Fruit fly (Drosophila melanogaster) Kc167 (cell line): ENCODE results near the gene Rab9Fa.

ENCODE experiments used
- Myc ChIP-seq: fragments of >200 bp; optimal IDR thresholded peaks from 2 replicates; lab custom pipeline; 2017; ENCODE audit warnings: missing external identifiers
- Sin3A ChIP-seq: fragments of >200 bp; optimal IDR thresholded peaks from 2 replicates; lab custom pipeline; 2018; ENCODE audit warnings: missing external identifiers
- h ChIP-seq: fragments of >200 bp; optimal IDR thresholded peaks from 3 replicates; lab custom pipeline; 2018; ENCODE audit warnings: missing external identifiers
- insv ChIP-seq: fragments of >200 bp; optimal IDR thresholded peaks from 3 replicates; lab custom pipeline; 2018; ENCODE audit warnings: missing external identifiers
- psq ChIP-seq: fragments of >200 bp; optimal IDR thresholded peaks from 2 replicates; lab custom pipeline; 2017; ENCODE audit warnings: missing external identifiers
- ttk ChIP-seq: sonication (Bioruptor generic); optimal IDR thresholded peaks from 2 replicates; lab custom pipeline; 2017; ENCODE audit warnings: missing external identifiers

Gene Rab9Fa

DNA sequence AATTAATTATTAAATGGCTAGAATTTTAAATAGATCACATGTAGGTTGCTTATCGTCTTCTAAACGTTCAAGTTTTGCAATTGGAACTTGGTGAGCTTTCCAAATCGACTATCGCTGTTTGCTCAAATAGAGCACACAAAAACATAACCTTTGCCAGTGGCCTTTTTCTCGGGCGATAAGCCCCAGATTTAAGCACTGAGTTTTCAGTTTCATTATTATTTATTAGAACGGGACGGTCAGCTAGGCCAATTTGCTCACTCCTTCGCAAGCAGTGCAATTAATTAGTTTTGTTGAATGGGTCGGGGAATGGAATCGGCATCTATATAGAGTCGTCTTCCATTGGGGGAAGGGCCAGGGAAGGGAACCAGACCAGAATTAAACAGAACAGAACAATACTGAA lies 24.6 kb downstream of the Rab9Fa start:
- no peak for TF ChIP-seq h (lab: Kevin White, UChicago)
- TF ChIP-seq ttk: no peak
- TF ChIP-seq Myc (lab: Kevin White, UChicago): no peak
- TF ChIP-seq psq (lab: Kevin White, UChicago): no peak
- no peak for TF ChIP-seq insv (lab: Kevin White, UChicago)
- no peak for TF ChIP-seq Sin3A

DNA sequence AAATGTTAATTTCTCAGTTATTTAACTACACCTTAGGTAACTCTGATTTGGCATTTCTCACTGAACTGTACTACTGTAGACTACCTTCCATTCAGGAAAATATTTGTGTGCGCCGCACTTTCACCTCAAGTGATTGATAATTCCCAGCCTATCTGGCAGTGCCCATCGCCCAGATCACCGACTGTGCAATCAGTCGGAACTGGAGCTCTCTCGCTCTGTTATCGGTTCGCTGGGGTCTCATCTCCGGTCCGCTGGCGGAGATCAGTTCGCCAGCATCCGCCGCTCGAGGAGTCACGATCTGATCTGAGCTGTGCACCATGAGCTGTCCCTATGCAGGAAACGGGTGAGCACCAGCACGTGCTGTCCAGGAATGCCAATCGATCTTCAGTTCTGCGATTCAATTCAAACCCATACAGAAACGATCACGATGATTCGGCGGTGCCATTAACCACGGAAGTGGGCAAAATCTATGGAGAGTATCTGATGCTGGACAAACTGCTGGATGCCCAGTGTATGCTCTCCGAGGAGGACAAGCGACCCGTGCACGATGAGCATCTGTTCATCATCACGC lies 27.0 kb downstream of the Rab9Fa start, which contains the start of gene v:
Gene v (plus strand): TSS at position 262 of the 571 bp plus-strand sequence.
- no peak for TF ChIP-seq Sin3A
- no peak for TF ChIP-seq Myc (lab: Kevin White, UChicago)
- no peak for TF ChIP-seq h (lab: Kevin White, UChicago)
- no peak for TF ChIP-seq ttk
- no peak for TF ChIP-seq insv (lab: Kevin White, UChicago)
- TF ChIP-seq psq (lab: Kevin White, UChicago): no peak

DNA sequence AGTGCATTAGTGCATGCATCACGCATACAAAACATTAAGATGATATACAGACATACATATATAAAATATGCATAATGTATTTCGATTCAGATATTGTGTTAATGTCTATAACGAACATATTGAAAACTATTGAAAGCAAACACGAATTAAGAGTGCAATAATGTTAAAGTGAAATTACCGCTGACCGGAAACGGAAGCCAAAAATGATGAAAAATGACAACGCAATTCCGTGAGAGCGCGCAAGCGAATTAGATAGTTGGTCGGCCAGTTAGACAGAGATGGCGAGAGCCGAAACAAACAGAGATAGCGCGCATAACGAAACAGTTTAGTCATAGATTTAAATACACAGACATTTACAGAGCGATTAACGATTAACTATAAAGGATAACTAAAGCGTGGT lies 28.7 kb downstream of the Rab9Fa start:
- TF ChIP-seq insv (lab: Kevin White, UChicago) (no peak), Sin3A (no peak), h (lab: Kevin White, UChicago) (no peak), psq (lab: Kevin White, UChicago) (no peak), Myc (lab: Kevin White, UChicago) (no peak)

DNA sequence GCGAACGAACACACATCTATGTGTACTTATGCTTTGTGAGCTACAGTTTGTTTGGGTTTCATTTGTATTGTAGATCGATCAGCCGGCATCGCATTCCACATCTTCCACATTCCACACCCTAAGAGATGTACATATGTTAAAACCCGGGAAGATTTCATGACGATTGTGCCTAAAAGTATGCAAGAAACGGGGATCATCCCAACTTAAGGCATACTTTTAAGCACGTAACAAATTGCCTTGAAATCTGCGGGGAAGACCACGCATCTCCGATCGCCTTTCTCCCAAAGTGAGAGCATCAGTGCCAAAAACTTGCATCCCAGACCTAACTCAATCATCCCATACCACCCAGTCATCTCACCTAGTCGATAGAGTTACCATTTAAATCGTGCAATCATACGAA lies 29.2 kb downstream of the Rab9Fa start:
- TF ChIP-seq psq (lab: Kevin White, UChicago): no peak
- no peak for TF ChIP-seq Sin3A
- TF ChIP-seq ttk: no peak
- TF ChIP-seq Myc (lab: Kevin White, UChicago): no peak
- TF ChIP-seq insv (lab: Kevin White, UChicago): no peak
- no peak for TF ChIP-seq h (lab: Kevin White, UChicago)

DNA sequence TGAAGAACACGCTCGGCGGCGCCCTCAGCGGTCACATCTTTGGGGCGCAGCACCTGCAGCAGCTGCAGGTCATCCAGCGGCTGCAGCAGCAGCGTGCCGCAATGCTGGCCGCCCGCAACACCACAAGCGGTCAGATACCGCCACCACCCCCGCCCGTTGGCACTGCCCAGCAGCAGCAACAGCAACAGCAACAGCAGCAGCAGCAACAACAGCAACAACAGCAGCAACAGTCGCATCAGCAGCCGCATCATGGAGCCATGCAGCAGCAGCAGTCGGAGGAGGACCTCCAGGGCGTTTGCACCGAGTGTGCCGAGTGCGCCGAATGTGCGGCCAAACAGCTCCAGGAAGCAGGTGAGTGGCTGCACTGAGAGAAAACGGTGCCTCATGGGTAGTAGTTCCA lies 38.2 kb downstream of the Rab9Fa start:
- TF ChIP-seq insv (lab: Kevin White, UChicago): no peak
- TF ChIP-seq Sin3A: no peak
- no peak for TF ChIP-seq Myc (lab: Kevin White, UChicago)
- no peak for TF ChIP-seq ttk
- no peak for TF ChIP-seq h (lab: Kevin White, UChicago)
- no peak for TF ChIP-seq psq (lab: Kevin White, UChicago)

DNA sequence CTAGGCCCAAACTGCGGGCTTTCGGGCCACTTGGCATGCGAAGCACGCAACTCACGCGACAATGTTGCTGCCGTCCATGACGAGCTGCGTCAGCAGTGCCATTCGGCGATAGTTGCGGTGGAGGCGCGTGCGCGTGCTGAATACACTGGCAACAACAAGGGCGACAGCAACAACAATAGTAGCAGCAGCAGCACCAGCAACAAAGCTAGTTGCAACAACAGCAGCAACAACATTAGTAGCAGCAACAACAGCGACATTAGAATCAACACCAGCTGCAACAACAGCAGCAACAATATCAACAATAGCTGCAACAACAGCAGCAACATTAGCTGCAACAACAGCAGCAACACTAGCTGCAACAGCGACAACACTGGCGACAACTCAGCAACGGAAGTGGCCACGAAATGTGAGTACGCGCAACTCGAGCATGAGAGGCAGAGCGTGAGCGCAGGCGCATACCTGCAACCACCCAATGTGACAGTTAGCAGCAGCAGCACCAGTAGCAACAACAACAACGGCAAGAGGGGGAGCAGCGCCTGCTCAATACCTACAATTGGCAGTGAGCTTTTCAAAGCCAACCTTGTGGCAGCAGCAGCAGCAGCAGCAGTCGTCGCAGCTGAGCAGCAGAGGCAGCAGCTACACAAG lies 44.5 kb downstream of the Rab9Fa start:
- no peak for TF ChIP-seq Myc (lab: Kevin White, UChicago)

DNA sequence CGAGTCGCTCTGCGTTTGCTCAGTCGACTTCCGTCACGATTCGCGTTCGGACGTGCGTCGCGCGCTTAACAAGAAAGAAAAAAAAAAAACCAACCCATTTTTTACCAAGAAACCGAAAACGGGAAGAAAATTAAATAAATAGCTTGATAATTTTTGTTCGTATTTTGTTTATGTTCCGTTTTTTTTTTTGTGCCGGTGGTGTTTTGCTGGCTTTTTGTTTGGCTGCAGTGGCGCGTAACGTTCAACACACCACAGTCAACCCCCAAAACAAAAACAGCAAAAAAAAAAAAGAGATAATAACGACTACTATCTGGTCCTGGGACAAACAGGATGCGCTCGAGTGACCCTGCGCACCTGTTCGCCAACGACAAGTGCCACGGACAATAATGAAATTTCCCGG lies 45.4 kb downstream of the Rab9Fa start, which contains the start of gene CG43901:
Gene CG43901 (plus strand): TSS at position 301 of the 400 bp plus-strand sequence.
- TF ChIP-seq psq (lab: Kevin White, UChicago): no peak
- TF ChIP-seq Myc (lab: Kevin White, UChicago): no peak
- no peak for TF ChIP-seq ttk
- no peak for TF ChIP-seq Sin3A
- TF ChIP-seq insv (lab: Kevin White, UChicago): no peak
- no peak for TF ChIP-seq h (lab: Kevin White, UChicago)

DNA sequence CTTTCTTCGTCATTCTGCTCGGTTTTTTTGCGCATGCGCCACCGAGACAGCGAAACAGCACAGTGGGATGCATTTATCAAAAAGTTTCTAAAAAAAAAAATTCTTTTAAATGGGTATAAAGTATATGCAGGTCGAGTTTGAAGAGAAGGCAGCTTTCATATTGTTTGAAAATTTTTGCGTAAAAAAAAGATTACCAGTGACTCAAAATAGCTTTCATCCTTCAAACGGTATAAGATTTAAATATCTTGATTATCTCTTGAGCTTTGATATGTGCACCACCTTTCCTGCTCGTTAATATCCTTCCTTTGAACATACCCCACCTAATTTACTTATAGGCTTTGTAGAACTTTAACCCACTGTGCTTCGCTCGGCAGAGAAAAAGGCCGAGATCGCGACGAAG lies 45.8 kb downstream of the Rab9Fa start:
- no peak for TF ChIP-seq psq (lab: Kevin White, UChicago)
- no peak for TF ChIP-seq Sin3A
- no peak for TF ChIP-seq ttk
- no peak for TF ChIP-seq Myc (lab: Kevin White, UChicago)
- TF ChIP-seq insv (lab: Kevin White, UChicago): no peak
- no peak for TF ChIP-seq h (lab: Kevin White, UChicago)
